Worm (Caenorhabditis elegans) whole organism, young adult: ENCODE results near the gene folt-3.

Source experiments
- B0261.1 ChIP-seq: sonication (generic microtip); optimal IDR thresholded peaks from 2 replicates; lab custom pipeline; 2016; ENCODE audit warnings: mild to moderate bottlenecking, missing genetic modification characterization, moderate library complexity, missing compliant biosample characterization
- C06A6.2 ChIP-seq: fragments of 200-800 bp; sonication (Bioruptor generic); conservative IDR thresholded peaks from 2 replicates; pipeline ENCODE4 v1.3.6; 2022; ENCODE audit warnings: missing genetic modification characterization, missing compliant biosample characterization
- Y79H2A.3 ChIP-seq: fragments of 200-800 bp; sonication (Bioruptor generic); conservative IDR thresholded peaks from 2 replicates; pipeline ENCODE4 v1.3.6; 2022; ENCODE audit warnings: missing genetic modification reagents, missing genetic modification characterization, missing compliant biosample characterization
- ZK185.1 ChIP-seq: sonication (generic microtip); optimal IDR thresholded peaks from 2 replicates; lab custom pipeline; 2016; ENCODE audit warnings: mild to moderate bottlenecking, missing genetic modification characterization, missing compliant biosample characterization; ENCODE audit not compliant: poor library complexity, severe bottlenecking
- ama-1 ChIP-seq, 3 experiments: fragments of 150-350 bp in 1 of 3; sonication (generic microtip) in 2 of 3; optimal IDR thresholded peaks; 2 replicates each; lab custom pipeline; 2014 to 2018; ENCODE audit warnings: missing biosample characterization in 2 of 3, missing genetic modification characterization in 2 of 3, missing genetic modification reagents in 2 of 3
- atf-7 ChIP-seq: sonication (generic microtip); optimal IDR thresholded peaks from 2 replicates; lab custom pipeline; 2017; ENCODE audit warnings: mild to moderate bottlenecking, missing genetic modification characterization, missing compliant biosample characterization
- cebp-1 ChIP-seq, 2 experiments: fragments of 200-800 bp in 1 of 2; sonication (Bioruptor generic) in 1 of 2; sonication (generic microtip) in 1 of 2; IDR thresholded peaks in 1 of 2; optimal IDR thresholded peaks in 1 of 2; 2 replicates each; pipeline versions ENCODE4 v1.3.6 to Lab custom; 2017 to 2022; ENCODE audit warnings: missing compliant biosample characterization in 2 of 2, missing genetic modification characterization in 2 of 2, mild to moderate bottlenecking in 1 of 2, missing genetic modification reagents in 1 of 2, moderate library complexity in 1 of 2
- ceh-100 ChIP-seq: fragments of 200-800 bp; sonication (Bioruptor generic); IDR thresholded peaks from 2 replicates; pipeline ENCODE4 v1.3.6; 2022; ENCODE audit warnings: missing genetic modification reagents, missing genetic modification characterization, missing compliant biosample characterization
- ceh-40 ChIP-seq: fragments of 200-800 bp; sonication (Bioruptor generic); IDR thresholded peaks from 2 replicates; pipeline ENCODE4 v1.3.6; 2022; ENCODE audit warnings: missing genetic modification characterization, missing compliant biosample characterization
- ceh-58 ChIP-seq: fragments of 200-800 bp; sonication (Bioruptor generic); IDR thresholded peaks from 2 replicates; pipeline ENCODE4 v1.3.6; 2022; ENCODE audit warnings: missing genetic modification characterization, missing compliant biosample characterization
- ceh-79 ChIP-seq: sonication (generic microtip); optimal IDR thresholded peaks from 2 replicates; lab custom pipeline; 2017; ENCODE audit warnings: mild to moderate bottlenecking, missing genetic modification characterization, missing compliant biosample characterization
- dpff-1 ChIP-seq: sonication (generic microtip); optimal IDR thresholded peaks from 2 replicates; lab custom pipeline; 2017; ENCODE audit warnings: mild to moderate bottlenecking, missing genetic modification characterization, missing compliant biosample characterization
- dpl-1 ChIP-seq: fragments of 150-350 bp; optimal IDR thresholded peaks from 2 replicates; lab custom pipeline; 2014; ENCODE audit warnings: missing biosample characterization, missing genetic modification reagents, missing genetic modification characterization
- egl-44 ChIP-seq: fragments of 200-800 bp; sonication (Bioruptor generic); IDR thresholded peaks from 2 replicates; pipeline ENCODE4 v1.3.6; 2022; ENCODE audit warnings: missing genetic modification reagents, missing genetic modification characterization, missing compliant biosample characterization
- ekl-4 ChIP-seq: fragments of 200-800 bp; sonication (Bioruptor generic); IDR thresholded peaks from 2 replicates; pipeline ENCODE4 v1.3.6; 2022; ENCODE audit warnings: missing genetic modification reagents, missing genetic modification characterization, missing compliant biosample characterization
- lin-26 ChIP-seq: fragments of 200-800 bp; sonication (Bioruptor generic); IDR thresholded peaks from 2 replicates; pipeline ENCODE4 v1.3.6; 2022; ENCODE audit warnings: missing genetic modification reagents, missing genetic modification characterization, missing compliant biosample characterization
- lin-40 ChIP-seq: sonication (generic microtip); optimal IDR thresholded peaks from 2 replicates; lab custom pipeline; 2016; ENCODE audit warnings: missing genetic modification characterization, mild to moderate bottlenecking, missing compliant biosample characterization, missing genotype, missing genetic modification reagents
- lsl-1 ChIP-seq: fragments of 200-800 bp; sonication (Bioruptor generic); optimal IDR thresholded peaks from 2 replicates; lab custom pipeline; 2018; ENCODE audit warnings: mild to moderate bottlenecking, missing genetic modification characterization, moderate library complexity, missing compliant biosample characterization
- madf-10 ChIP-seq: sonication (generic microtip); optimal IDR thresholded peaks from 2 replicates; lab custom pipeline; 2016; ENCODE audit warnings: mild to moderate bottlenecking, missing genetic modification characterization, missing compliant biosample characterization
- madf-6 ChIP-seq: fragments of 200-800 bp; sonication (Bioruptor generic); IDR thresholded peaks from 2 replicates; pipeline ENCODE4 v1.3.6; 2022; ENCODE audit warnings: missing genetic modification reagents, missing genetic modification characterization, missing compliant biosample characterization
- mcd-1 ChIP-seq: fragments of 200-800 bp; sonication (Bioruptor generic); IDR thresholded peaks from 2 replicates; pipeline ENCODE4 v1.3.6; 2022; ENCODE audit warnings: missing genetic modification reagents, missing genetic modification characterization, missing compliant biosample characterization
- mel-28 ChIP-seq: sonication (generic microtip); optimal IDR thresholded peaks from 2 replicates; lab custom pipeline; 2016; ENCODE audit warnings: borderline replicate concordance, mild to moderate bottlenecking, missing genetic modification characterization, missing compliant biosample characterization
- mxl-1 ChIP-seq: sonication (generic microtip); optimal IDR thresholded peaks from 2 replicates; lab custom pipeline; 2016; ENCODE audit warnings: missing genetic modification characterization, missing compliant biosample characterization
- nfyb-1 ChIP-seq: fragments of 200-800 bp; sonication (Bioruptor generic); IDR thresholded peaks from 2 replicates; pipeline ENCODE4 v1.3.6; 2022; ENCODE audit warnings: missing genetic modification reagents, missing genetic modification characterization, missing compliant biosample characterization
- nhr-90 ChIP-seq: sonication (generic microtip); optimal IDR thresholded peaks from 2 replicates; lab custom pipeline; 2016; ENCODE audit warnings: missing genotype, mild to moderate bottlenecking, missing genetic modification characterization, missing compliant biosample characterization
- pha-4 ChIP-seq: fragments of 150-350 bp; sonication (generic microtip); optimal IDR thresholded peaks from 2 replicates; lab custom pipeline; 2014; ENCODE audit warnings: missing biosample characterization, missing genetic modification reagents, missing genetic modification characterization
- rcor-1 ChIP-seq: fragments of 200-800 bp; sonication (Bioruptor generic); IDR thresholded peaks from 2 replicates; pipeline ENCODE4 v1.3.6; 2022; ENCODE audit warnings: missing genetic modification reagents, missing genetic modification characterization, missing compliant biosample characterization
- rec-8 ChIP-seq, 2 experiments: sonication (generic microtip); optimal IDR thresholded peaks; 2 replicates each; lab custom pipeline; 2016; ENCODE audit warnings: mild to moderate bottlenecking in 2 of 2, missing genetic modification characterization in 2 of 2, missing genetic modification reagents in 2 of 2, missing genotype in 2 of 2, missing biosample characterization in 1 of 2, missing compliant biosample characterization in 1 of 2, moderate library complexity in 1 of 2
- sdz-38 ChIP-seq: sonication (generic microtip); optimal IDR thresholded peaks from 2 replicates; lab custom pipeline; 2016; ENCODE audit warnings: missing genotype, missing genetic modification characterization, missing compliant biosample characterization
- tbp1 ChIP-seq: fragments of 200-800 bp; sonication (Bioruptor generic); optimal IDR thresholded peaks from 2 replicates; lab custom pipeline; 2018; ENCODE audit warnings: mild to moderate bottlenecking, missing genetic modification characterization, missing compliant biosample characterization
- unc-130 ChIP-seq: sonication (generic microtip); optimal IDR thresholded peaks from 2 replicates; lab custom pipeline; 2016; ENCODE audit warnings: missing genetic modification reagents, missing genetic modification characterization, missing compliant biosample characterization
- unc-62 ChIP-seq: fragments of 150-350 bp; optimal IDR thresholded peaks from 2 replicates; lab custom pipeline; 2014; ENCODE audit warnings: missing biosample characterization, missing genetic modification reagents, missing genetic modification characterization
- zfh-2 ChIP-seq: fragments of 200-800 bp; sonication (Bioruptor generic); conservative IDR thresholded peaks from 2 replicates; pipeline ENCODE4 v1.3.6; 2022; ENCODE audit warnings: missing genetic modification reagents, missing genetic modification characterization, missing compliant biosample characterization
- zim-3 ChIP-seq: sonication (generic microtip); optimal IDR thresholded peaks from 2 replicates; lab custom pipeline; 2017; ENCODE audit warnings: mild to moderate bottlenecking, missing genetic modification characterization, moderate library complexity, missing compliant biosample characterization
- ztf-22 ChIP-seq: fragments of 200-800 bp; sonication (Bioruptor generic); optimal IDR thresholded peaks from 2 replicates; lab custom pipeline; 2018; ENCODE audit warnings: mild to moderate bottlenecking, missing genetic modification characterization, moderate library complexity, missing compliant biosample characterization
- ztf-26 ChIP-seq: sonication (generic microtip); optimal IDR thresholded peaks from 2 replicates; lab custom pipeline; 2017; ENCODE audit warnings: missing genetic modification characterization, missing compliant biosample characterization
- ztf-28 ChIP-seq: fragments of 200-800 bp; sonication (Bioruptor generic); IDR thresholded peaks from 2 replicates; pipeline ENCODE4 v1.3.6; 2022; ENCODE audit warnings: missing genetic modification reagents, missing genetic modification characterization, missing compliant biosample characterization

folt-3 gene

ce11 chrV:7570955-7571354, 38.6 kb downstream of the folt-3 start, which contains the start of gene F19F10.14:
TSS of gene F19F10.14 (minus strand) at chrV:7571055.
- TF ChIP-seq unc-62 (GFP tag; lab: Kevin White, UChicago), result no peak
- no peak for TF ChIP-seq lin-40 (tag; lab: Kevin White, UChicago)
- TF ChIP-seq egl-44 (GFP tag; lab: Robert Waterston, UW), result no peak
- no peak for TF ChIP-seq rcor-1
- TF ChIP-seq ekl-4 (GFP tag; lab: Robert Waterston, UW), result no peak
- no peak for TF ChIP-seq sdz-38 (tag; lab: Kevin White, UChicago)
- TF ChIP-seq unc-130 (GFP tag; lab: Kevin White, UChicago), result no peak
- TF ChIP-seq ceh-40 (GFP tag; lab: Robert Waterston, UW), result no peak
- no peak for TF ChIP-seq ztf-28 (GFP tag; lab: Robert Waterston, UW)
- no peak for TF ChIP-seq tbp1
- TF ChIP-seq, all 124 proteins: peak for 0

- TF ChIP-seq mxl-1 (tag; lab: Kevin White, UChicago) (no peak), dpff-1 (tag; lab: Kevin White, UChicago) (no peak), lin-26 (GFP tag; lab: Robert Waterston, UW) (no peak), ztf-22 (no peak), dpl-1 (GFP tag; lab: Kevin White, UChicago) (no peak), ZK185.1 (tag; lab: Kevin White, UChicago) (no peak), atf-7 (no peak), B0261.1 (tag; lab: Kevin White, UChicago) (no peak), nfyb-1 (no peak), mcd-1 (GFP tag; lab: Robert Waterston, UW) (no peak), ztf-26 (no peak), nhr-90 (tag; lab: Kevin White, UChicago) (no peak), rcor-1 (no peak), rec-8 (tag; optimal IDR thresholded peaks at IDR 0.05; lab: Kevin White, UChicago) (no peak), cebp-1 (GFP tag; IDR thresholded peaks at IDR 0.05; lab: Robert Waterston, UW) (no peak), cebp-1 (tag; optimal IDR thresholded peaks at IDR 0.05; lab: Kevin White, UChicago) (no peak), unc-62 (GFP tag; lab: Kevin White, UChicago) (no peak), mel-28 (tag; lab: Kevin White, UChicago) (no peak)
These were observed 39.3 kb downstream of the folt-3 start, which contains the start of gene clec-212 for ce11 chrV:7570290-7570689. TSS of gene clec-212 (minus strand) at chrV:7570390.

- TF ChIP-seq pha-4 (no peak), zim-3 (tag; lab: Kevin White, UChicago) (no peak), ceh-100 (no peak), sdz-38 (tag; lab: Kevin White, UChicago) (no peak), ceh-58 (GFP tag; lab: Robert Waterston, UW) (no peak), lin-26 (GFP tag; lab: Robert Waterston, UW) (no peak), ama-1 (optimal IDR thresholded peaks at IDR 0.05; lab: Kevin White, UChicago) (no peak), ama-1 (GFP tag; optimal IDR thresholded peaks at IDR 0.05; lab: Kevin White, UChicago) (no peak), Y79H2A.3 (GFP tag; lab: Robert Waterston, UW) (no peak), zfh-2 (GFP tag; lab: Robert Waterston, UW) (no peak), ceh-79 (no peak), C06A6.2 (no peak), lsl-1 (GFP tag; lab: Kevin White, UChicago) (no peak), madf-6 (GFP tag; lab: Robert Waterston, UW) (no peak), madf-10 (no peak)
These were observed 46.6 kb downstream of the folt-3 start, which contains the start of gene F19F10.1 for ce11 chrV:7562947-7563346. TSS of gene F19F10.1 (plus strand) at chrV:7563247.
